Fruit fly (Drosophila melanogaster): Measurements from ENCODE around the gene CG42831.

DNA sequence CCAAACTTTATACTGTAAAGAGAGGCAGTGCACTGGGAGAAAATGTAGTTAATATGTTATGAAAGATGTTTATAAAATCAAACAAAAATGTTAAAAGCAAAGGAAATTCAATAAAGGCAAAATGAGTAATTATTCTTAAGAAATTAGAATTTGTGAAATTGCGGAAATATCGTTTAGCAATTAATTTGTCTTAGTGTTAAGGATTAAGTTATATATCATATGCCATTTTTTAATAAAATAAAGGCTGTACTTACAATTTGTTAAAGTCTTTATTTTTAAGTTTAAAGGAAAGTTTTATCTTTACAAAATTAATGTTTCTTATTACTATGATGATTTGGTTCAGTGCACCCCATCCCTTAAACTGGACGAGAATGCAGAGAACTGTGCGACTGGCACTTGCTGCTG, 37.1 kb upstream of the CG42831 start:
- TF ChIP-seq rn (GFP tag; IDR thresholded peaks at IDR 0.05) (no peak), fd96Ca (GFP tag; IDR thresholded peaks at IDR 0.05) (no peak), Ets98B (GFP tag; IDR thresholded peaks at IDR 0.05) (0 out of 2 replicates have a peak, but pooled peaks have one; percentile 5), CG12605 (GFP tag; IDR thresholded peaks at IDR 0.05) (no peak)

All from whole organism, pupa.